Worm (Caenorhabditis elegans) whole organism, midembryonic: ENCODE measurements around the gene nspa-2.

Source experiments
- T22C8.4 ChIP-seq: fragments of 200-800 bp; sonication (Bioruptor generic); IDR thresholded peaks from 2 replicates; pipeline ENCODE4 v1.3.6; 2022; ENCODE audit warnings: missing genetic modification characterization, missing compliant biosample characterization
- cog-1 ChIP-seq: sonication (generic microtip); optimal IDR thresholded peaks from 2 replicates; lab custom pipeline; 2016; ENCODE audit warnings: missing genetic modification characterization, missing compliant biosample characterization
- flt-1 ChIP-seq: fragments of 200-800 bp; sonication (Bioruptor generic); IDR thresholded peaks from 2 replicates; pipeline ENCODE4 v1.3.6; 2022; ENCODE audit warnings: missing genetic modification characterization, missing compliant biosample characterization
- klf-2 ChIP-seq: fragments of 200-800 bp; sonication (Bioruptor generic); conservative IDR thresholded peaks from 2 replicates; pipeline ENCODE4 v1.3.6; 2022; ENCODE audit warnings: missing genetic modification reagents, missing genetic modification characterization, missing compliant biosample characterization
- med-1 ChIP-seq: sonication (generic microtip); optimal IDR thresholded peaks from 2 replicates; lab custom pipeline; 2017; ENCODE audit warnings: missing genetic modification characterization, mild to moderate bottlenecking, missing compliant biosample characterization, antibody characterized with exemption, missing genetic modification reagents; ENCODE audit not compliant: insufficient read depth
- ref-1 ChIP-seq: fragments of 200-800 bp; sonication (Bioruptor generic); conservative IDR thresholded peaks from 2 replicates; pipeline ENCODE4 v1.3.6; 2022; ENCODE audit warnings: missing genetic modification reagents, missing genetic modification characterization, missing compliant biosample characterization
- tab-1 ChIP-seq: fragments of 200-800 bp; sonication (Bioruptor generic); IDR thresholded peaks from 2 replicates; pipeline ENCODE4 v1.3.6; 2022; ENCODE audit warnings: missing genetic modification characterization, missing compliant biosample characterization
- ztf-23 ChIP-seq: fragments of 200-800 bp; sonication (Bioruptor generic); IDR thresholded peaks from 2 replicates; pipeline ENCODE4 v1.3.6; 2022; ENCODE audit warnings: missing genetic modification reagents, missing genetic modification characterization, missing compliant biosample characterization
- ztf-29 ChIP-seq: fragments of 200-800 bp; sonication (Bioruptor generic); IDR thresholded peaks from 2 replicates; pipeline ENCODE4 v1.3.6; 2022; ENCODE audit warnings: missing genetic modification reagents, missing genetic modification characterization, missing compliant biosample characterization

nspa-2 gene

ce11 chrV:14910758-14911157 lies 19.9 kb downstream of the nspa-2 start:
- no peak for TF ChIP-seq tab-1 (GFP tag; lab: Robert Waterston, UW)

DNA sequence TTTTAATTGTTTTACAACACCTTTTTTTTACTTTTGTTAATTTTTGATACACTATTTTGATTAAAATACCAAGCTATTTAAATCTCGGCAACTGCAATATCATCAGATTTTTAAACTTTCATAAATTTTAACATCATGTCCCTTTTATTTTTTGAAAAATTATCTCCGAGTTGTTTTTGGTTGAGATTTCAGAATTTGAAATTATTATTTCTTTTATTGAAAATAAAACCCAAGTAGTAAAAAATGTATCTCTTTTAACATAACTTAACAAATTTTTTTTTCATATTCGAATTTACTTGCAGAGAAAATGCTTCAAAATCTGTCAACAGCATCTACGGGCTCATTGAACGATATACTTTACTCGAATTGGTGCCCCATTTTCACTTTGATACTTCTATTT lies 24.7 kb downstream of the nspa-2 start, which contains the start of gene H12D21.11:
H12D21.11 (plus strand) TSS at position 301 of the 400 bp plus-strand sequence.
- TF ChIP-seq ztf-23 (GFP tag; lab: Robert Waterston, UW): no peak
- no peak for TF ChIP-seq klf-2 (GFP tag; lab: Robert Waterston, UW)
- no peak for TF ChIP-seq med-1 (GFP tag; lab: Kevin White, UChicago)
- TF ChIP-seq T22C8.4 (GFP tag; lab: Robert Waterston, UW): no peak
- no peak for TF ChIP-seq ref-1 (GFP tag; lab: Robert Waterston, UW)
- no peak for TF ChIP-seq flt-1 (GFP tag; lab: Robert Waterston, UW)
- TF ChIP-seq cog-1 (tag; lab: Kevin White, UChicago): no peak
- TF ChIP-seq ztf-29 (GFP tag; lab: Robert Waterston, UW): no peak
- TF ChIP-seq tab-1 (GFP tag; lab: Robert Waterston, UW): no peak

- TF ChIP-seq med-1 (GFP tag; lab: Kevin White, UChicago): no peak
Observed at ce11 chrV:14921509-14921908, 30.6 kb downstream of the nspa-2 start, which contains the start of gene zmp-4. Gene zmp-4, minus strand, starts transcription at chrV:14921609.

- TF ChIP-seq flt-1 (GFP tag; lab: Robert Waterston, UW) (no peak), med-1 (GFP tag; lab: Kevin White, UChicago) (no peak), ref-1 (GFP tag; lab: Robert Waterston, UW) (no peak), ztf-29 (GFP tag; lab: Robert Waterston, UW) (no peak), tab-1 (GFP tag; lab: Robert Waterston, UW) (no peak), ztf-23 (GFP tag; lab: Robert Waterston, UW) (no peak), T22C8.4 (GFP tag; lab: Robert Waterston, UW) (no peak), klf-2 (GFP tag; lab: Robert Waterston, UW) (no peak), cog-1 (tag; lab: Kevin White, UChicago) (no peak)
Observed at ce11 chrV:14924104-14924503, 33.2 kb downstream of the nspa-2 start, which contains the start of gene srg-54. Gene srg-54, minus strand, starts transcription at chrV:14924204.

DNA sequence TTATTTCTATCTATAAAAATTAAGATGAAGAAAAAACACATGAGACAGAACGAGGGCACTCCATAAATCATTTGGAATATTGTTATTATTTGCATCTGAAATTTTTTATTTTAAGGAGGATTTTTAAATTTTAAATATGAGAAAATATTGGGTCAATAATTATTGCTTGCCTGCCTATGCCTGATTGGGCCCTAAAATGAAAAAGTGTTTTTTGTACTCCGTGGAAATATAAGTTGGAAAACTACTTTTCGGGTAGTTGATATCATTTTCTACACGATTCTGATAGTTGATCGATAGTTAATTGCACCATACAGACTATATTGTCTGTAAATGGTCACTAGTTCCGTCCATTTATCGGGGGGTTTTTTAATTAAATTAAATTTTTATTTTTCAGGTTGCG lies 37.4 kb downstream of the nspa-2 start, which contains the start of gene srg-55:
srg-55 (minus strand) TSS at position 101 of the 400 bp plus-strand sequence.
- TF ChIP-seq ztf-29 (GFP tag; lab: Robert Waterston, UW) (no peak), ztf-23 (GFP tag; lab: Robert Waterston, UW) (no peak), ref-1 (GFP tag; lab: Robert Waterston, UW) (no peak), med-1 (GFP tag; lab: Kevin White, UChicago) (no peak), T22C8.4 (GFP tag; lab: Robert Waterston, UW) (no peak), tab-1 (GFP tag; lab: Robert Waterston, UW) (no peak), cog-1 (tag; lab: Kevin White, UChicago) (no peak), klf-2 (GFP tag; lab: Robert Waterston, UW) (no peak), flt-1 (GFP tag; lab: Robert Waterston, UW) (no peak)

DNA sequence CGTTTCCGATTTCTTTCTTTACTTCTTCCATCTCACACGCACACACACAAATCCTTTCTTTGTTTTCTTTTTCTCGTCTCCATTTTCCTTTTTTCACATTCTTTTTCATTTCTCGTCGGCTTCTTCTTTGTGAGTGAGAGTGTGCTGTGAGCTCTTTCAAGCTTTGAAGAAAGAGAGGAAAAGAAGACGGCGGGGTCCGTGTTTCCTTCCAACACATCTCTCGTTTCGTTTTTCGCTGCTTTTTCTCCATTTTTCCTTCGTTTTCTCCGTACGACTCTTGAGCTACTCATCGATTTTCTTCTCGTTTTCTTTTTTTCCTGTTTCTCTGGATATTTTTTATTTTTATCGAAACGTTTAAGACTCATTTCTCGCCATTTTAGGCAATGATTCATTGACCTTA lies 39.3 kb downstream of the nspa-2 start:
- TF ChIP-seq med-1 (GFP tag; lab: Kevin White, UChicago): no peak
- TF ChIP-seq ztf-23 (GFP tag; lab: Robert Waterston, UW): no peak
- no peak for TF ChIP-seq T22C8.4 (GFP tag; lab: Robert Waterston, UW)
- TF ChIP-seq flt-1 (GFP tag; lab: Robert Waterston, UW): no peak
- no peak for TF ChIP-seq klf-2 (GFP tag; lab: Robert Waterston, UW)
- no peak for TF ChIP-seq tab-1 (GFP tag; lab: Robert Waterston, UW)
- no peak for TF ChIP-seq ztf-29 (GFP tag; lab: Robert Waterston, UW)
- no peak for TF ChIP-seq cog-1 (tag; lab: Kevin White, UChicago)

DNA sequence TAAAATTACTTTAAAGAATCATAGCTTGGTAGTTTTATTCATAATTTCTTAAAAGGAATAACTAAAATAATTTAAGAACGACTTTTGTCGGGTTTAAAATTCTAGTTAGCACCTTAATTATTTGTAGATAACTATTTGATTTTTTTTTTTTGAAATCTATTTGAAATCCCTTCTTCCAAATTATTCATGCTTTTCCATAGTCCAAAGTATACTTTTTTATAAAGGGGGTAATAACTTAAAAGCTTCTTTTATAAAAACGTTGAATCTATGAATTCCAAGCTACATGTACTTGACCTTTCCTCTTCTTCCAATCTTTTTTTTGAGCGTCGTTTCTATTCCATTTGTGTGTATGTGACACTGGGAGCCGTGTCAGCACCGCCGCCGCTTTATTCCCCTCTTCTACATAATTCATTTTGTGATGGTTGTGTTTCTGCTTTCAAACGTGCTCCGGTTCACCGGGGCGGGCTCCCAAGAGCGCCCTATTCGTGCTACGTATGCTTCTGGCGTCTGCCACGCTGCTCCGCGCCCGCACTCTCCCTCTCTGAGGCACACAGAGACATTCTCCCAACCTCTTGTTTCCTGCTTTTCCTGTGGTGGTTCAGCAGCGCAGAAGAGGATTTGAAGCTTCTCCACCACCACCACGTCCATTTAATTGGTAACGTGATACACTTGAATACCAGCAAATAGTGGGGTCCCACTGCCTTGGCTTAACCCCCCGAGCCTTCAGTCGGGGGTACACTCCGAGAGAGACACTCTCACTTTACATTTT lies 42.8 kb downstream of the nspa-2 start:
- TF ChIP-seq cog-1 (tag; lab: Kevin White, UChicago): no peak
- TF ChIP-seq klf-2 (GFP tag; lab: Robert Waterston, UW): no peak
- no peak for TF ChIP-seq med-1 (GFP tag; lab: Kevin White, UChicago)
- TF ChIP-seq T22C8.4 (GFP tag; lab: Robert Waterston, UW): no peak
- TF ChIP-seq ztf-29 (GFP tag; lab: Robert Waterston, UW): no peak
- no peak for TF ChIP-seq ref-1 (GFP tag; lab: Robert Waterston, UW)
- TF ChIP-seq flt-1 (GFP tag; lab: Robert Waterston, UW): no peak
- TF ChIP-seq tab-1 (GFP tag; lab: Robert Waterston, UW): no peak
- TF ChIP-seq ztf-23 (GFP tag; lab: Robert Waterston, UW): no peak

ce11 chrV:14936587-14936986 lies 45.7 kb downstream of the nspa-2 start, which contains the start of gene C30G7.2:
Gene C30G7.2, plus strand, starts transcription at chrV:14936887.
- no peak for TF ChIP-seq ztf-29 (GFP tag; lab: Robert Waterston, UW)
- TF ChIP-seq ref-1 (GFP tag; lab: Robert Waterston, UW): no peak
- TF ChIP-seq tab-1 (GFP tag; lab: Robert Waterston, UW): no peak
- no peak for TF ChIP-seq cog-1 (tag; lab: Kevin White, UChicago)
- no peak for TF ChIP-seq flt-1 (GFP tag; lab: Robert Waterston, UW)
- TF ChIP-seq ztf-23 (GFP tag; lab: Robert Waterston, UW): no peak
- no peak for TF ChIP-seq T22C8.4 (GFP tag; lab: Robert Waterston, UW)
- TF ChIP-seq med-1 (GFP tag; lab: Kevin White, UChicago): no peak
- no peak for TF ChIP-seq klf-2 (GFP tag; lab: Robert Waterston, UW)
